Worm (Caenorhabditis elegans): ENCODE results near the gene F32A11.1.

ce11 chrII:13165683-13166259 lies 8.6 kb downstream of the F32A11.1 start, which contains the start of gene moe-3:
- TF ChIP-seq ama-1 (optimal IDR thresholded peaks at IDR 0.05) (no peak), unc-42 (tag; optimal IDR thresholded peaks at IDR 0.05) (no peak), sox-4 (tag; optimal IDR thresholded peaks at IDR 0.05) (no peak), pha-4 (tag; optimal IDR thresholded peaks at IDR 0.05) (no peak)
